Worm (Caenorhabditis elegans) whole organism, young adult: Measurements from ENCODE around the gene Y105C5A.1270.

Experiments used
- B0019.2 ChIP-seq: fragments of 200-800 bp; sonication (Bioruptor generic); conservative IDR thresholded peaks from 2 replicates; pipeline ENCODE4 v1.3.6; 2022; ENCODE audit warnings: missing genetic modification reagents, missing genetic modification characterization, missing compliant biosample characterization
- C06A6.2 ChIP-seq: fragments of 200-800 bp; sonication (Bioruptor generic); conservative IDR thresholded peaks from 2 replicates; pipeline ENCODE4 v1.3.6; 2022; ENCODE audit warnings: missing genetic modification characterization, missing compliant biosample characterization
- C17E4.6 ChIP-seq: fragments of 200-800 bp; sonication (Bioruptor generic); IDR thresholded peaks from 2 replicates; pipeline ENCODE4 v1.3.6; 2022; ENCODE audit warnings: missing genetic modification reagents, missing genetic modification characterization, missing compliant biosample characterization
- D2030.7 ChIP-seq: fragments of 200-800 bp; sonication (Bioruptor generic); IDR thresholded peaks from 2 replicates; pipeline ENCODE4 v1.3.6; 2022; ENCODE audit warnings: missing genetic modification reagents, missing genetic modification characterization, missing compliant biosample characterization
- F22D6.2 ChIP-seq: sonication (generic microtip); optimal IDR thresholded peaks from 2 replicates; lab custom pipeline; 2016; ENCODE audit warnings: mild to moderate bottlenecking, missing genetic modification characterization, missing compliant biosample characterization
- F33H1.4 ChIP-seq: fragments of 200-800 bp; sonication (Bioruptor generic); IDR thresholded peaks from 2 replicates; pipeline ENCODE4 v1.3.6; 2022; ENCODE audit warnings: missing genetic modification reagents, missing genetic modification characterization, missing compliant biosample characterization
- F37B4.10 ChIP-seq: fragments of 200-800 bp; sonication (Bioruptor generic); IDR thresholded peaks from 2 replicates; pipeline ENCODE4 v1.3.6; 2022; ENCODE audit warnings: missing genetic modification characterization, missing compliant biosample characterization
- F39B2.1 ChIP-seq: fragments of 200-800 bp; sonication (Bioruptor generic); IDR thresholded peaks from 2 replicates; pipeline ENCODE4 v1.3.6; 2022; ENCODE audit warnings: missing genetic modification reagents, missing genetic modification characterization, missing compliant biosample characterization
- F55B11.4 ChIP-seq: sonication (generic microtip); optimal IDR thresholded peaks from 2 replicates; lab custom pipeline; 2016; ENCODE audit warnings: missing compliant biosample characterization, missing genetic modification characterization, borderline replicate concordance; ENCODE audit not compliant: insufficient read depth
- Y53F4B.3 ChIP-seq: fragments of 200-800 bp; sonication (Bioruptor generic); IDR thresholded peaks from 2 replicates; pipeline ENCODE4 v1.3.6; 2022; ENCODE audit warnings: missing genetic modification reagents, missing genetic modification characterization, missing compliant biosample characterization
- Y53G8AR.9 ChIP-seq: fragments of 200-800 bp; sonication (Bioruptor generic); conservative IDR thresholded peaks from 2 replicates; pipeline ENCODE4 v1.3.6; 2022; ENCODE audit warnings: missing genetic modification reagents, missing genetic modification characterization, missing compliant biosample characterization
- Y56A3A.18 ChIP-seq: fragments of 200-800 bp; sonication (Bioruptor generic); IDR thresholded peaks from 2 replicates; pipeline ENCODE4 v1.3.6; 2022; ENCODE audit warnings: missing genetic modification reagents, missing genetic modification characterization, missing compliant biosample characterization
- Y79H2A.3 ChIP-seq: fragments of 200-800 bp; sonication (Bioruptor generic); conservative IDR thresholded peaks from 2 replicates; pipeline ENCODE4 v1.3.6; 2022; ENCODE audit warnings: missing genetic modification reagents, missing genetic modification characterization, missing compliant biosample characterization
- Y95B8A.8 ChIP-seq: fragments of 200-800 bp; sonication (Bioruptor generic); IDR thresholded peaks from 2 replicates; pipeline ENCODE4 v1.3.6; 2022; ENCODE audit warnings: missing genetic modification reagents, missing genetic modification characterization, missing compliant biosample characterization
- aptf-2 ChIP-seq: fragments of 200-800 bp; sonication (Bioruptor generic); conservative IDR thresholded peaks from 2 replicates; pipeline ENCODE4 v1.3.6; 2022; ENCODE audit warnings: missing genetic modification reagents, missing genetic modification characterization, missing compliant biosample characterization
- attf-3 ChIP-seq: fragments of 200-800 bp; sonication (Bioruptor generic); conservative IDR thresholded peaks from 2 replicates; pipeline ENCODE4 v1.3.6; 2022; ENCODE audit warnings: missing genetic modification reagents, missing genetic modification characterization, missing compliant biosample characterization
- attf-6 ChIP-seq: fragments of 200-800 bp; sonication (Bioruptor generic); IDR thresholded peaks from 2 replicates; pipeline ENCODE4 v1.3.6; 2022; ENCODE audit warnings: missing genetic modification reagents, missing genetic modification characterization, missing compliant biosample characterization
- bed-1 ChIP-seq: fragments of 200-800 bp; sonication (Bioruptor generic); IDR thresholded peaks from 2 replicates; pipeline ENCODE4 v1.3.6; 2022; ENCODE audit warnings: missing genetic modification reagents, missing genetic modification characterization, missing compliant biosample characterization
- bed-2 ChIP-seq: fragments of 200-800 bp; sonication (Bioruptor generic); IDR thresholded peaks from 2 replicates; pipeline ENCODE4 v1.3.6; 2022; ENCODE audit warnings: missing genetic modification reagents, missing genetic modification characterization, missing compliant biosample characterization
- cebp-2 ChIP-seq: fragments of 200-800 bp; sonication (Bioruptor generic); IDR thresholded peaks from 2 replicates; pipeline ENCODE4 v1.3.6; 2022; ENCODE audit warnings: missing genetic modification characterization, missing compliant biosample characterization
- ceh-100 ChIP-seq: fragments of 200-800 bp; sonication (Bioruptor generic); IDR thresholded peaks from 2 replicates; pipeline ENCODE4 v1.3.6; 2022; ENCODE audit warnings: missing genetic modification reagents, missing genetic modification characterization, missing compliant biosample characterization
- ceh-40 ChIP-seq: fragments of 200-800 bp; sonication (Bioruptor generic); IDR thresholded peaks from 2 replicates; pipeline ENCODE4 v1.3.6; 2022; ENCODE audit warnings: missing genetic modification characterization, missing compliant biosample characterization
- ceh-58 ChIP-seq: fragments of 200-800 bp; sonication (Bioruptor generic); IDR thresholded peaks from 2 replicates; pipeline ENCODE4 v1.3.6; 2022; ENCODE audit warnings: missing genetic modification characterization, missing compliant biosample characterization
- ceh-91 ChIP-seq: fragments of 200-800 bp; sonication (Bioruptor generic); IDR thresholded peaks from 2 replicates; pipeline ENCODE4 v1.3.6; 2022; ENCODE audit warnings: missing genetic modification reagents, missing genetic modification characterization, missing compliant biosample characterization
- dox-1 ChIP-seq: fragments of 200-800 bp; sonication (Bioruptor generic); IDR thresholded peaks from 2 replicates; pipeline ENCODE4 v1.3.6; 2022; ENCODE audit warnings: missing genetic modification reagents, missing genetic modification characterization, missing compliant biosample characterization
- egl-18 ChIP-seq: fragments of 200-800 bp; sonication (Bioruptor generic); IDR thresholded peaks from 2 replicates; pipeline ENCODE4 v1.3.6; 2022; ENCODE audit warnings: missing genetic modification reagents, missing genetic modification characterization, missing compliant biosample characterization
- egl-44 ChIP-seq: fragments of 200-800 bp; sonication (Bioruptor generic); IDR thresholded peaks from 2 replicates; pipeline ENCODE4 v1.3.6; 2022; ENCODE audit warnings: missing genetic modification reagents, missing genetic modification characterization, missing compliant biosample characterization
- egrh-3 ChIP-seq: fragments of 200-800 bp; sonication (Bioruptor generic); IDR thresholded peaks from 2 replicates; pipeline ENCODE4 v1.3.6; 2022; ENCODE audit warnings: missing genetic modification reagents, missing genetic modification characterization, missing compliant biosample characterization
- ekl-4 ChIP-seq: fragments of 200-800 bp; sonication (Bioruptor generic); IDR thresholded peaks from 2 replicates; pipeline ENCODE4 v1.3.6; 2022; ENCODE audit warnings: missing genetic modification reagents, missing genetic modification characterization, missing compliant biosample characterization
- gei-17 ChIP-seq: fragments of 200-800 bp; sonication (Bioruptor generic); optimal IDR thresholded peaks from 2 replicates; lab custom pipeline; 2018; ENCODE audit warnings: mild to moderate bottlenecking, missing genetic modification characterization, missing compliant biosample characterization
- hmg-20 ChIP-seq: fragments of 200-800 bp; sonication (Bioruptor generic); IDR thresholded peaks from 2 replicates; pipeline ENCODE4 v1.3.6; 2022; ENCODE audit warnings: missing genetic modification reagents, missing genetic modification characterization, missing compliant biosample characterization
- hsf-1 ChIP-seq: fragments of 200-800 bp; sonication (Bioruptor generic); IDR thresholded peaks from 2 replicates; pipeline ENCODE4 v1.3.6; 2022; ENCODE audit warnings: missing genetic modification reagents, missing genetic modification characterization, missing compliant biosample characterization
- let-526 ChIP-seq: fragments of 200-800 bp; sonication (Bioruptor generic); IDR thresholded peaks from 2 replicates; pipeline ENCODE4 v1.3.6; 2022; ENCODE audit warnings: missing genetic modification reagents, missing genetic modification characterization, missing compliant biosample characterization
- lin-35 ChIP-seq, 3 experiments: fragments of 150-350 bp in 2 of 3; sonication (generic microtip) in 1 of 3; optimal IDR thresholded peaks; 2 replicates each; lab custom pipeline; 2014 to 2018; ENCODE audit warnings: missing biosample characterization in 3 of 3, missing genetic modification characterization in 3 of 3, missing genetic modification reagents in 3 of 3
- lir-1 ChIP-seq: fragments of 200-800 bp; sonication (Bioruptor generic); conservative IDR thresholded peaks from 2 replicates; pipeline ENCODE4 v1.3.6; 2022; ENCODE audit warnings: missing genetic modification reagents, missing genetic modification characterization, missing compliant biosample characterization
- madf-10 ChIP-seq: sonication (generic microtip); optimal IDR thresholded peaks from 2 replicates; lab custom pipeline; 2016; ENCODE audit warnings: mild to moderate bottlenecking, missing genetic modification characterization, missing compliant biosample characterization
- madf-3 ChIP-seq: fragments of 200-800 bp; sonication (Bioruptor generic); IDR thresholded peaks from 2 replicates; pipeline ENCODE4 v1.3.6; 2022; ENCODE audit warnings: missing genetic modification reagents, missing genetic modification characterization, missing compliant biosample characterization
- madf-6 ChIP-seq: fragments of 200-800 bp; sonication (Bioruptor generic); IDR thresholded peaks from 2 replicates; pipeline ENCODE4 v1.3.6; 2022; ENCODE audit warnings: missing genetic modification reagents, missing genetic modification characterization, missing compliant biosample characterization
- madf-8 ChIP-seq: fragments of 200-800 bp; sonication (Bioruptor generic); conservative IDR thresholded peaks from 2 replicates; pipeline ENCODE4 v1.3.6; 2022; ENCODE audit warnings: missing genetic modification reagents, missing genetic modification characterization, missing compliant biosample characterization
- mxl-1 ChIP-seq: sonication (generic microtip); optimal IDR thresholded peaks from 2 replicates; lab custom pipeline; 2016; ENCODE audit warnings: missing genetic modification characterization, missing compliant biosample characterization
- nfya-2 ChIP-seq: fragments of 200-800 bp; sonication (Bioruptor generic); IDR thresholded peaks from 2 replicates; pipeline ENCODE4 v1.3.6; 2022; ENCODE audit warnings: missing genetic modification reagents, missing genetic modification characterization, missing compliant biosample characterization
- nfyb-1 ChIP-seq: fragments of 200-800 bp; sonication (Bioruptor generic); IDR thresholded peaks from 2 replicates; pipeline ENCODE4 v1.3.6; 2022; ENCODE audit warnings: missing genetic modification reagents, missing genetic modification characterization, missing compliant biosample characterization
- pha-4 ChIP-seq: fragments of 150-350 bp; sonication (generic microtip); optimal IDR thresholded peaks from 2 replicates; lab custom pipeline; 2014; ENCODE audit warnings: missing biosample characterization, missing genetic modification reagents, missing genetic modification characterization
- rcor-1 ChIP-seq: fragments of 200-800 bp; sonication (Bioruptor generic); IDR thresholded peaks from 2 replicates; pipeline ENCODE4 v1.3.6; 2022; ENCODE audit warnings: missing genetic modification reagents, missing genetic modification characterization, missing compliant biosample characterization
- tlf-1 ChIP-seq: fragments of 200-800 bp; sonication (Bioruptor generic); optimal IDR thresholded peaks from 2 replicates; lab custom pipeline; 2018; ENCODE audit warnings: mild to moderate bottlenecking, missing genetic modification characterization, missing compliant biosample characterization
- ztf-25 ChIP-seq: fragments of 200-800 bp; sonication (Bioruptor generic); IDR thresholded peaks from 2 replicates; pipeline ENCODE4 v1.3.6; 2022; ENCODE audit warnings: missing genetic modification reagents, missing genetic modification characterization, missing compliant biosample characterization
- ztf-6 ChIP-seq: fragments of 200-800 bp; sonication (Bioruptor generic); IDR thresholded peaks from 2 replicates; pipeline ENCODE4 v1.3.6; 2022; ENCODE audit warnings: missing genetic modification reagents, missing genetic modification characterization, missing compliant biosample characterization

The Y105C5A.1270 gene

DNA sequence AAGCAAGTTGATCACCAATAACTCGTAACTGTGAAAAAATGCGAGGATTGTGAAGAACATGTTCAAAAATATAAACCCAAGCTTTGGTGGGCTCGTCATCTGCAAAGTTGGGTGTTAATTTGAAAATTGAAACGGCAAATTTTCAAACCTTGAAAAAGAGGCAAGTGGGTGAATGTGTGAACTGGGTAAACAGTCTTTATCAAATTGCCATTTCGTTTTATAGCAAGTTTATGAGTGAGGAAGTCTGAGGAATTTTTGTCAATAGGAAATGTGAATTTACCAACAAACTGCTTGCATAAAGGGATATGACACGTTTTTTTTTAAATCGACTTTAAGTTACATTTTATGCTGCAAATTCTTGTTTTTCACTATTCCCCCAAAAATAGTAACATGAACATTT is at the start of gene Y105C5A.1270:
Y105C5A.1270 (minus strand) TSS at position 101 of the 400 bp plus-strand sequence.
- no peak for TF ChIP-seq madf-10
- TF ChIP-seq gei-17 (GFP tag; lab: Kevin White, UChicago), result no peak
- no peak for TF ChIP-seq F55B11.4 (tag; lab: Kevin White, UChicago)
- no peak for TF ChIP-seq lin-35 (GFP tag; optimal IDR thresholded peaks at IDR 0.05; lab: Kevin White, UChicago)
- TF ChIP-seq attf-3 (GFP tag; lab: Robert Waterston, UW), result no peak
- TF ChIP-seq ztf-6 (GFP tag; lab: Robert Waterston, UW), result no peak
- no peak for TF ChIP-seq F22D6.2 (tag; lab: Kevin White, UChicago)
- no peak for TF ChIP-seq C17E4.6 (GFP tag; lab: Robert Waterston, UW)
- no peak for TF ChIP-seq bed-2
- no peak for TF ChIP-seq mxl-1 (tag; lab: Kevin White, UChicago)
- no peak for TF ChIP-seq tlf-1 (GFP tag; lab: Kevin White, UChicago)
- no peak for TF ChIP-seq pha-4 (tag; lab: Kevin White, UChicago)
- TF ChIP-seq F33H1.4 (GFP tag; lab: Robert Waterston, UW), result no peak
- TF ChIP-seq lir-1 (GFP tag; lab: Robert Waterston, UW), result no peak
- TF ChIP-seq ceh-58 (GFP tag; lab: Robert Waterston, UW), result no peak
- TF ChIP-seq, all 124 proteins: peak for 0

DNA sequence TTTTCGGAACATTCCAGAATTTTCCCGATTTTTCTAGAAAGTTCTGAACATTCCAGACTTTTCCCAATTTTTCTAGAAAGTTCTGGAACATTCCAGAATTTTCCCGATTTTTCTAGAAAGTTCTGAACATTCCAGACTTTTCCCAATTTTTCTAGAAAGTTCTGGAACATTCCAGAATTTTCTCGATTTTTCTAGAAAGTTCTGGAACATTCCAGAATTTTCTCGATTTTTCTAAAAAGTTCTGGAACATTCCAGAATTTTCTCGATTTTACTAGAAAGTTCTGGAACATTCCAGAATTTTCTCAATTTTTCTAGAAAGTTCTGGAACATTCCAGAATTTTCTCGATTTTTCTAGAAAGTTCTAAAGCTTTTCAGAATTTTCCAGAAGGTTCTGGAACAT is 49.4 kb upstream of the Y105C5A.1270 start:
- TF ChIP-seq ceh-58 (GFP tag; lab: Robert Waterston, UW) (peak; percentile 100; the same call in 1 of the 2 replicates), attf-3 (GFP tag; lab: Robert Waterston, UW) (peak; percentile 81), dox-1 (GFP tag; lab: Robert Waterston, UW) (peak; percentile 100; the same call in 1 of the 2 replicates), ztf-25 (GFP tag; lab: Robert Waterston, UW) (peak; percentile 97), egl-44 (peak; percentile 95; the same call in 1 of the 2 replicates), Y53F4B.3 (GFP tag; lab: Robert Waterston, UW) (peak; percentile 98), ceh-100 (GFP tag; lab: Robert Waterston, UW) (peak; percentile 93), C17E4.6 (GFP tag; lab: Robert Waterston, UW) (peak; percentile 97), ceh-91 (GFP tag; lab: Robert Waterston, UW) (peak; percentile 71), Y56A3A.18 (GFP tag; lab: Robert Waterston, UW) (peak; percentile 100), rcor-1 (GFP tag; lab: Robert Waterston, UW) (peak; percentile 99), bed-1 (peak; percentile 97), madf-6 (GFP tag; lab: Robert Waterston, UW) (peak; percentile 93), let-526 (GFP tag; lab: Robert Waterston, UW) (peak; percentile 98), cebp-2 (GFP tag; lab: Robert Waterston, UW) (peak; percentile 97; the same call in 1 of the 2 replicates), D2030.7 (GFP tag; lab: Robert Waterston, UW) (peak; percentile 100), B0019.2 (GFP tag; lab: Robert Waterston, UW) (peak; percentile 99), madf-3 (GFP tag; lab: Robert Waterston, UW) (peak; percentile 96), egl-18 (GFP tag; lab: Robert Waterston, UW) (peak; percentile 98; the same call in 1 of the 2 replicates), C06A6.2 (GFP tag; lab: Robert Waterston, UW) (peak; percentile 86; the same call in 1 of the 2 replicates), Y79H2A.3 (peak; percentile 100), hmg-20 (GFP tag; lab: Robert Waterston, UW) (peak; percentile 83; the same call in 1 of the 2 replicates), aptf-2 (GFP tag; lab: Robert Waterston, UW) (0 out of 2 replicates have a peak, but pooled peaks have one; percentile 47), hsf-1 (GFP tag; lab: Robert Waterston, UW) (peak; percentile 100), egrh-3 (GFP tag; lab: Robert Waterston, UW) (peak; percentile 96), Y53G8AR.9 (GFP tag; lab: Robert Waterston, UW) (peak; percentile 98), nfya-2 (GFP tag; lab: Robert Waterston, UW) (peak; percentile 95), Y95B8A.8 (GFP tag; lab: Robert Waterston, UW) (peak; percentile 98), ceh-40 (GFP tag; lab: Robert Waterston, UW) (peak; percentile 98), ztf-6 (GFP tag; lab: Robert Waterston, UW) (peak; percentile 97), madf-8 (GFP tag; lab: Robert Waterston, UW) (peak; percentile 85), F39B2.1 (GFP tag; lab: Robert Waterston, UW) (peak; percentile 97), nfyb-1 (GFP tag; lab: Robert Waterston, UW) (peak; percentile 96; the same call in 1 of the 2 replicates), ekl-4 (GFP tag; lab: Robert Waterston, UW) (peak; percentile 98), F37B4.10 (GFP tag; lab: Robert Waterston, UW) (0 out of 2 replicates have a peak, but pooled peaks have one; percentile 90), attf-6 (peak; percentile 99)
